Worm (Caenorhabditis elegans): ENCODE data around the gene Y66C5A.1.

- TF ChIP-seq aly-1 (tag; optimal IDR thresholded peaks at IDR 0.05) (no peak), hnd-1 (tag; optimal IDR thresholded peaks at IDR 0.05) (no peak), flt-1 (GFP tag; IDR thresholded peaks at IDR 0.05) (no peak), F13C5.2 (tag; optimal IDR thresholded peaks at IDR 0.05) (no peak), tra-4 (tag; optimal IDR thresholded peaks at IDR 0.05) (no peak), sea-1 (GFP tag; conservative IDR thresholded peaks at IDR 0.05) (no peak), ama-1 (optimal IDR thresholded peaks at IDR 0.05) (no peak), hmg-4 (GFP tag; optimal IDR thresholded peaks at IDR 0.05) (no peak), ceh-13 (GFP tag; optimal IDR thresholded peaks at IDR 0.05) (no peak), ets-7 (tag; optimal IDR thresholded peaks at IDR 0.05) (no peak)
Observed at ce11 chrX:14423105-14423504, 32.2 kb downstream of the Y66C5A.1 start, which contains the start of gene fipr-3.

Data from whole organism, early embryonic.